Worm (Caenorhabditis elegans): Measurements from ENCODE around the gene ZK285.2.

ce11 chrV:16073856-16074255, 27.2 kb downstream of the ZK285.2 start, which contains the start of gene srj-10:
- TF ChIP-seq mep-1 (tag; optimal IDR thresholded peaks at IDR 0.05): no peak
- no peak for TF ChIP-seq ztf-11 (tag; optimal IDR thresholded peaks at IDR 0.05)
- no peak for TF ChIP-seq unc-39 (tag; optimal IDR thresholded peaks at IDR 0.05)
- TF ChIP-seq elt-1 (tag; optimal IDR thresholded peaks at IDR 0.05; ENCODE audit: borderline replicate concordance, insufficient read depth): no peak
- TF ChIP-seq ces-1 (GFP tag; optimal IDR thresholded peaks at IDR 0.05): no peak
